Worm (Caenorhabditis elegans): ENCODE measurements around the gene F10C1.23.
A peak's percentile ranks its signal among the peaks of the same experiment; 100 is the strongest.

DNA sequence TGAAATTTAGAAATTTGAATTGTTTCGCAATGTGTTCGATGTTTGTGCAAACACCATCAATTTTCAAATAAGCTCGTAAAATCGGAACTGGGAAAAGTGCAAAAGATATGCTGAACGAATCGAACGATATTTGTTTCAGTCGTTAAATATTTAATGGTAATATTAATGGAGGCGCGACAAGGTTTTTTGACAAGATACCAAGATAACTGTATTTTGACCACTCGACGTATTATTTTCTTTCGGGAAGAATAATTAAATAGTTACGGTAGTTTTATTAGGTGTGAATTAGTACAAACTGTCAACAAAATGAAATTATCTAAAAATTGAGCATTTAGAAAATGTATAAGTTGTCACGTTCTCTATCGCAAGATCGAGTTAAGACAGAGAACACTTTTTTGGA, 46.4 kb downstream of the F10C1.23 start:
- TF ChIP-seq fkh-2 (tag; optimal IDR thresholded peaks at IDR 0.05) (no peak), nhr-25 (tag; optimal IDR thresholded peaks at IDR 0.05) (no peak), lsy-12 (tag; optimal IDR thresholded peaks at IDR 0.05) (no peak), pqm-1 (tag; optimal IDR thresholded peaks at IDR 0.05) (peak; percentile 25), zag-1 (tag; optimal IDR thresholded peaks at IDR 0.05) (no peak), nhr-67 (tag; optimal IDR thresholded peaks at IDR 0.05) (no peak), nhr-12 (tag; optimal IDR thresholded peaks at IDR 0.05) (no peak)

Measured in whole organism, L3 larva.